Worm (Caenorhabditis elegans): ENCODE measurements around the gene fbxa-61.

fbxa-61 gene

DNA sequence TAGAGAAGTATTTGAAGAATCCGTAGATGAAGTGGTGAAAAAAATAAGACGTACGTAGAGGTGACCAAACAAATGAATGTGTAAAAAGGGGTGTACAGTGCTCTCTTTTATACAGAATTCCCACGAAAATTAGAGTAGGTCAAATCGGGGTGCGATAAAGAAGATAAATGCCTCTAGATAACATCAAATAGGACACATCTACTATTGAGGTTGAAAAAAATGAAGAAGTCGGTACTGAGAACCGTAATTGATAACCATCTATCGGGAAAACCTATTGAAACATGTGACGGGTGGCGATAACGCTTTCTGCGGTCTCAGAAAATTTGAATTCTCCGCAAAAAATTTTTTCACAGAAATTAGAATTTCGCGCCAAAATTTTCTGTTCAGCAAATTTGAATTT is at the start of gene fbxa-61:
Gene fbxa-61, plus strand, starts transcription at position 345 of the 400 bp plus-strand sequence.
- TF ChIP-seq elt-1 (tag; optimal IDR thresholded peaks at IDR 0.05; ENCODE audit: borderline replicate concordance, insufficient read depth) (peak; percentile 55), lin-32 (GFP tag; optimal IDR thresholded peaks at IDR 0.05) (no peak)

DNA sequence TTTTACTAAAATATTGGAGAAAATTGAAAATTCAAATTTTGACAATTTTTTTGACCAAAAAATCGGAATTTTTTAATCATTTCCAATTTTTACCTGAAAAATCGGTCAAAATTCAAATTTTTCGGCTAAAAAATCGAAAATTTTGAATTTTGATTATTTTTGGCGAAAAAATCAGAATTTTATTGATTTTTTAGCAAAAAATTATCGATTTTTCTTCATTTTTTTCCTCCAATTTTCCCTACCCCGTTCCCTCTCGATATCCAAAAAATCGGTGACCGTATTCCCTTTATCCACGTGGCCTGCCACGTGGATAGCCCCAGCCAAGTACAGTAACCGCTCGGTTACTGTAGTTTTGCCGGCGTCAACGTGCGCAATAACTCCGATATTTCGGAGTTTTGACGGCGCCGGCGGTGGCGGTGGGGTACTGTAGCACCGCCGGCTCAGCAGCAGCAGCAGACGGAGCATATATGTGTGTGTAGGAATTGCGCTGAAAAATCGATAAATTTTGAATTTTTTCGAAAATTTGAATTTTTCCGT is 45.5 kb upstream of the fbxa-61 start, which contains the start of gene Y119D3B.14:
Gene Y119D3B.14, minus strand, starts transcription at position 487 of the 537 bp plus-strand sequence.
- TF ChIP-seq nhr-2 (tag; optimal IDR thresholded peaks at IDR 0.05), result no peak
- no peak for TF ChIP-seq drap-1 (GFP tag; optimal IDR thresholded peaks at IDR 0.05)
- TF ChIP-seq unc-39 (tag; optimal IDR thresholded peaks at IDR 0.05), result no peak
- TF ChIP-seq ceh-43 (GFP tag; optimal IDR thresholded peaks at IDR 0.05), result no peak
- no peak for TF ChIP-seq ztf-11 (tag; optimal IDR thresholded peaks at IDR 0.05)
- TF ChIP-seq blmp-1 (tag; optimal IDR thresholded peaks at IDR 0.05), result no peak
- no peak for TF ChIP-seq sem-2 (GFP tag; optimal IDR thresholded peaks at IDR 0.05)
- no peak for TF ChIP-seq flh-1 (GFP tag; optimal IDR thresholded peaks at IDR 0.05)
- no peak for TF ChIP-seq nhr-237 (tag; optimal IDR thresholded peaks at IDR 0.05)
- TF ChIP-seq nhr-12 (tag; optimal IDR thresholded peaks at IDR 0.05), result no peak
- TF ChIP-seq lin-13 (tag; optimal IDR thresholded peaks at IDR 0.05), result no peak
- no peak for TF ChIP-seq zip-8 (tag; optimal IDR thresholded peaks at IDR 0.05)
- no peak for TF ChIP-seq ceh-83 (GFP tag; optimal IDR thresholded peaks at IDR 0.05)
- TF ChIP-seq elt-3 (tag; optimal IDR thresholded peaks at IDR 0.05), result no peak
- no peak for TF ChIP-seq sptf-1 (tag; optimal IDR thresholded peaks at IDR 0.05)

DNA sequence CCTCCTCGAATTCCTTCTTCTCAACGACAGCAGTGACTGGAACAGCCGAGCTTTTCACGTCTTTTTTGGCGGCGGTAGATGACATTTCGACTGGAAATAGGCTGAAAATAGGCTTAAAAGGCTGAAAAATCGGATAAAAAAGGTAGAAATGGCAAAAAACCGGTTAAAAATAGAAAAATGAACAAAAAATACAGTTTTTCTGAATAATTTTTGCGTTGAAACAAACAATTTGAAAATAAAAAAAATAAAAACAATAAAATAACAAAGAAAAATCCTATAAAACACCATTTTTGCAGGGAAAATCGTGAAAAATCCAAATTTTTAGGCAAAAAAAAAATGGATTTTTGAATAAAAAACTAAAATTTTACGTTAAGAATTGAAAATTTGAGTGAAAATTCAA is 42.7 kb upstream of the fbxa-61 start, which contains the start of gene dss-1:
Gene dss-1, minus strand, starts transcription at position 101 of the 400 bp plus-strand sequence.
- TF ChIP-seq nhr-237 (tag; optimal IDR thresholded peaks at IDR 0.05), result no peak
- TF ChIP-seq bed-3 (GFP tag; optimal IDR thresholded peaks at IDR 0.05), result no peak
- TF ChIP-seq hlh-1 (tag; optimal IDR thresholded peaks at IDR 0.05), result no peak
- TF ChIP-seq unc-39 (tag; optimal IDR thresholded peaks at IDR 0.05), result no peak
- no peak for TF ChIP-seq nhr-12 (tag; optimal IDR thresholded peaks at IDR 0.05)
- no peak for TF ChIP-seq nhr-28 (tag; optimal IDR thresholded peaks at IDR 0.05)

DNA sequence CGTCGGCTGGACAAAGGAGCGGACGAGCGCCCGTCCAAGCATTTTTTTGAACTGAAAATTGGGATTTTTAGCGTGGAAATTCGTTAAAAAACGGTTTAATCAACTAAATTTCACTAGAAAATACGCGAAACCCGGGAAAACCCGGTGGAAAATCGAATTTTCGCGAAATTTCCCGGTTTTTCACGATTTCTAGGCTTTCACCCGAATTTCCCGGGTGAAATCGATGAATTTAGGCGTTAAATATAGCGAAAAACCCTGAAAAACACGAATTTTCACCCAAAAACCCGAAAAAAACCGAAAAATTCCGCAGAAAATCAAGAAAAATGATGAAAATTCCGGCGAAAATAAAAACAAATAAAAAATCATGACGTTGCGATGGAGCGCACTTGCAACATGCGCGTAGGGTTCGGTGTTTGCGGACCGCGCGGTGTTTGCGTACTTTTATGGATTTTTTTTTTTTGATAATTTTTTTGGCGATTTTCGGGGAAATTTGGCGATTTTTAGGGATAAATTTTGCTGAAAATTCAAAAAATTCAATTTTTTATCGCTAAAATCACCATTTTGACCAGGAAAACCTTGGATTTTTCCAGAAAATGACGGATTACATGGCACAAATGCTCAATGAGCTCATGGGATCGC is 36.8 kb upstream of the fbxa-61 start, which contains the start of the genes mrpl-45 and Y119D3B.12:
Gene mrpl-45, minus strand, starts transcription at position 51 of the 639 bp plus-strand sequence.
Gene Y119D3B.12, plus strand, starts transcription at position 589 of the 639 bp plus-strand sequence.
- TF ChIP-seq lin-32 (GFP tag; optimal IDR thresholded peaks at IDR 0.05), result no peak
- no peak for TF ChIP-seq ceh-43 (GFP tag; optimal IDR thresholded peaks at IDR 0.05)
- peak; percentile 64 for TF ChIP-seq pha-4 (tag; optimal IDR thresholded peaks at IDR 0.05)
- peak; percentile 75 for TF ChIP-seq M03D4.4 (tag; optimal IDR thresholded peaks at IDR 0.05)
- TF ChIP-seq snpc-4 (tag; optimal IDR thresholded peaks at IDR 0.05), result no peak
- TF ChIP-seq unc-120 (tag; optimal IDR thresholded peaks at IDR 0.05; ENCODE audit: poor library complexity, severe bottlenecking), result peak; percentile 8
- TF ChIP-seq mep-1 (tag; optimal IDR thresholded peaks at IDR 0.05), result peak; percentile 85
- TF ChIP-seq ceh-39 (tag; optimal IDR thresholded peaks at IDR 0.05), result peak; percentile 42
- TF ChIP-seq lsy-2 (tag; optimal IDR thresholded peaks at IDR 0.05), result peak; percentile 83
- TF ChIP-seq nhr-76 (tag; optimal IDR thresholded peaks at IDR 0.05), result no peak
- TF ChIP-seq ces-1 (GFP tag; optimal IDR thresholded peaks at IDR 0.05), result peak; percentile 53
- TF ChIP-seq mls-2 (tag; optimal IDR thresholded peaks at IDR 0.05), result peak; percentile 26
- TF ChIP-seq unc-62 (GFP tag; optimal IDR thresholded peaks at IDR 0.05), result no peak
- no peak for TF ChIP-seq hlh-1 (tag; optimal IDR thresholded peaks at IDR 0.05)
- peak; percentile 26 for TF ChIP-seq ceh-83 (GFP tag; optimal IDR thresholded peaks at IDR 0.05)
- TF ChIP-seq sptf-1 (tag; optimal IDR thresholded peaks at IDR 0.05), result peak; percentile 78
- TF ChIP-seq ztf-11 (tag; optimal IDR thresholded peaks at IDR 0.05), result no peak
- TF ChIP-seq nhr-28 (tag; optimal IDR thresholded peaks at IDR 0.05), result no peak
- TF ChIP-seq flh-1 (GFP tag; optimal IDR thresholded peaks at IDR 0.05), result no peak
- TF ChIP-seq blmp-1 (tag; optimal IDR thresholded peaks at IDR 0.05), result no peak
- TF ChIP-seq tbx-8 (GFP tag; optimal IDR thresholded peaks at IDR 0.05), result no peak
- TF ChIP-seq mab-5 (tag; optimal IDR thresholded peaks at IDR 0.05), result no peak
- TF ChIP-seq drap-1 (GFP tag; optimal IDR thresholded peaks at IDR 0.05), result peak; percentile 2
- TF ChIP-seq zip-8 (tag; optimal IDR thresholded peaks at IDR 0.05), result no peak
- no peak for TF ChIP-seq ham-2 (GFP tag; optimal IDR thresholded peaks at IDR 0.05)
- no peak for TF ChIP-seq unc-39 (tag; optimal IDR thresholded peaks at IDR 0.05)
- peak; percentile 26 for TF ChIP-seq nhr-237 (tag; optimal IDR thresholded peaks at IDR 0.05)
- TF ChIP-seq cnd-1 (tag; optimal IDR thresholded peaks at IDR 0.05), result no peak
- no peak for TF ChIP-seq sem-2 (GFP tag; optimal IDR thresholded peaks at IDR 0.05)
- no peak for TF ChIP-seq bed-3 (GFP tag; optimal IDR thresholded peaks at IDR 0.05)
- peak; percentile 85 for TF ChIP-seq lin-13 (tag; optimal IDR thresholded peaks at IDR 0.05)
- no peak for TF ChIP-seq nhr-12 (tag; optimal IDR thresholded peaks at IDR 0.05)
